Worm (Caenorhabditis elegans): ENCODE measurements around the gene F13B12.2.

The F13B12.2 gene

DNA sequence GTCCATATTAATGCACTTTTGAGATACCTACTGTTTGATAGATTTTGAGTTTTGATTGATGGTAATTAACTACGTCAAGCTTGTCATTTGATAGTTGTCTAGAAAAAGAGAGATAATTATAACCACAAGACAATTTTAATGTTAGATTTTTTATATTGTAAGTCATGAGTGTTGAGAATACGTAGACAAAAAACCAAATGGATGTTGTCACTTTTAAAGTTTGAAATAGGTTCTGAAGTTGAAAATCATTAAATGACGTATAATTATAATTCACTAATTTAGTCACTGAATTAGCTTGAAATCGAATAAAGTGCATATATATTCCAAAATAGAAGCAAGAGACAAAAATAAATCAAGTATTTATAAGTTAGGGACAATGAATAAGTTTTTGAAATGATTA lies 8.2 kb upstream of the F13B12.2 start:
- no peak for TF ChIP-seq daf-8 (GFP tag; IDR thresholded peaks at IDR 0.05)
- TF ChIP-seq rbr-2 (tag; optimal IDR thresholded peaks at IDR 0.05): no peak
- TF ChIP-seq lin-29 (GFP tag; IDR thresholded peaks at IDR 0.05): no peak
- TF ChIP-seq ceh-82 (tag; optimal IDR thresholded peaks at IDR 0.05): no peak
- TF ChIP-seq dmd-8 (GFP tag; IDR thresholded peaks at IDR 0.05): no peak
- no peak for TF ChIP-seq tra-1 (GFP tag; IDR thresholded peaks at IDR 0.05)
- TF ChIP-seq mdl-1 (tag; optimal IDR thresholded peaks at IDR 0.05): no peak
- no peak for TF ChIP-seq nhr-48 (tag; optimal IDR thresholded peaks at IDR 0.05)
- TF ChIP-seq zfp-3 (GFP tag; conservative IDR thresholded peaks at IDR 0.05): no peak
- TF ChIP-seq mxl-2 (GFP tag; conservative IDR thresholded peaks at IDR 0.05): no peak
- TF ChIP-seq spr-1 (tag; optimal IDR thresholded peaks at IDR 0.05): no peak

DNA sequence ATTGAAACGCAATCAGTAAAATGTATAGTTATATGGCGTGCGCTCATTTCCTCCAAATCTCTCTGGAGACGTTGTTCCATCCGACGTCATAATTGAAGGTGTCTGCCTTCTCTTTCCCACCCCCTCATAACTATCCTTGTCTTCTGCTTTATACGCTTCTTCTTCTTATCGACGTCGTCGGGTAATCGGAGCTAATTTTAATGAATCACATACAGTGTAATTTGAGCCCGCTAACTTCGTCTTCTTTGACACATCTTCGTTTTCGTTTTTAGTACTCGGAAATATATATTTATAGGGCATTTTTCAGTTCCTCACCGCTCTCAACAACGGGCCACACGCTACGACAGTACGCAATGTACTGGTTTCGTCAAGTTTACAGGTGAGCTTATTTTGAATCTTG lies 7.5 kb upstream of the F13B12.2 start, which contains the start of gene ins-1:
ins-1 (plus strand) TSS at position 301 of the 400 bp plus-strand sequence.
- TF ChIP-seq mxl-3 (GFP tag; optimal IDR thresholded peaks at IDR 0.05) (no peak), ZK546.5 (tag; optimal IDR thresholded peaks at IDR 0.05) (no peak), daf-8 (GFP tag; IDR thresholded peaks at IDR 0.05) (no peak), fkh-10 (GFP tag; optimal IDR thresholded peaks at IDR 0.05) (no peak), lsy-2 (tag; optimal IDR thresholded peaks at IDR 0.05) (no peak), ctbp-1 (GFP tag; IDR thresholded peaks at IDR 0.05) (no peak), zip-11 (GFP tag; IDR thresholded peaks at IDR 0.05) (no peak)

- TF ChIP-seq daf-8 (GFP tag; IDR thresholded peaks at IDR 0.05) (no peak), aha-1 (tag) (peak; percentile 56)
Observed at ce11 chrIV:10430507-10430906, 1.6 kb upstream of the F13B12.2 start.

- TF ChIP-seq aha-1 (tag) (peak; percentile 82), dmd-6 (GFP tag; IDR thresholded peaks at IDR 0.05) (no peak), tag-97 (GFP tag; IDR thresholded peaks at IDR 0.05) (no peak), fkh-10 (GFP tag; optimal IDR thresholded peaks at IDR 0.05) (no peak), ceh-28 (tag; optimal IDR thresholded peaks at IDR 0.05) (no peak), daf-16 (GFP tag; optimal IDR thresholded peaks at IDR 0.05) (no peak), daf-16 (tag; optimal IDR thresholded peaks at IDR 0.05) (peak; percentile 45), ZK546.5 (tag; optimal IDR thresholded peaks at IDR 0.05) (no peak), nhr-28 (tag; optimal IDR thresholded peaks at IDR 0.05) (peak; percentile 27), nhr-6 (tag; optimal IDR thresholded peaks at IDR 0.05) (peak; percentile 42), hlh-30 (tag; optimal IDR thresholded peaks at IDR 0.05; ENCODE audit: insufficient read depth) (peak; percentile 24), snpc-4 (tag; optimal IDR thresholded peaks at IDR 0.05) (no peak), jun-1 (tag; optimal IDR thresholded peaks at IDR 0.05) (no peak), T20F7.1 (GFP tag; optimal IDR thresholded peaks at IDR 0.05) (peak; percentile 94), nhr-42 (GFP tag; IDR thresholded peaks at IDR 0.05) (no peak), Y48G9A.11 (GFP tag; IDR thresholded peaks at IDR 0.05) (peak; percentile 100), spr-1 (tag; optimal IDR thresholded peaks at IDR 0.05) (no peak), lsy-2 (tag; optimal IDR thresholded peaks at IDR 0.05) (no peak), mep-1 (tag; optimal IDR thresholded peaks at IDR 0.05) (peak; percentile 29), mdl-1 (tag; optimal IDR thresholded peaks at IDR 0.05) (peak in 1 of 2 experiments; percentile 1), fos-1 (tag; optimal IDR thresholded peaks at IDR 0.05) (no peak), madf-5 (GFP tag; IDR thresholded peaks at IDR 0.05) (no peak), dve-1 (tag; optimal IDR thresholded peaks at IDR 0.05; ENCODE audit: insufficient read depth) (peak; percentile 47), nhr-11 (tag; optimal IDR thresholded peaks at IDR 0.05) (no peak)
Observed at ce11 chrIV:10425129-10425528, 3.8 kb downstream of the F13B12.2 start.

- TF ChIP-seq Y48G9A.11 (GFP tag; IDR thresholded peaks at IDR 0.05): peak; percentile 17; the same call in 1 of the 2 replicates
- no peak for TF ChIP-seq cey-2 (tag; optimal IDR thresholded peaks at IDR 0.05; ENCODE audit: borderline replicate concordance, insufficient read depth)
- TF ChIP-seq nhr-42 (GFP tag; IDR thresholded peaks at IDR 0.05): no peak
- TF ChIP-seq aly-2 (tag; optimal IDR thresholded peaks at IDR 0.05): no peak
- TF ChIP-seq unc-62 (GFP tag; optimal IDR thresholded peaks at IDR 0.05 in 1 of 2): peak in 1 of 2 experiments; percentile 70
- TF ChIP-seq unc-62 (tag; optimal IDR thresholded peaks at IDR 0.05): no peak
- TF ChIP-seq aha-1 (tag): no peak
Observed at ce11 chrIV:10424535-10424934, 4.4 kb downstream of the F13B12.2 start, which contains the start of gene F13B12.1. TSS of gene F13B12.1 (minus strand) at chrIV:10424635.

Data from whole organism, L4 larva.